Fruit fly (Drosophila melanogaster) whole organism: Measurements from ENCODE around the gene CG32986.

Experiments
- CG8478 ChIP-seq: fragments of >200 bp; optimal IDR thresholded peaks from 2 replicates; lab custom pipeline; 2018; ENCODE audit warnings: inconsistent platforms
- Dll ChIP-seq: fragments of >200 bp; optimal IDR thresholded peaks from 2 replicates; lab custom pipeline; 2017
- EcR ChIP-seq, 2 experiments: fragments of >200 bp; optimal IDR thresholded peaks; 2 replicates each; lab custom pipeline; 2017; ENCODE audit warnings: missing biosample characterization in 2 of 2, missing genetic modification characterization in 2 of 2, missing genetic modification reagents in 2 of 2
- psq ChIP-seq: fragments of >200 bp; optimal IDR thresholded peaks from 2 replicates; lab custom pipeline; 2017
- usp ChIP-seq: fragments of >200 bp; optimal IDR thresholded peaks from 2 replicates; lab custom pipeline; 2017; ENCODE audit warnings: missing biosample characterization, missing genetic modification characterization, mixed read lengths

dm6 chr2L:8849170-8849569, 13.4 kb upstream of the CG32986 start:
- TF ChIP-seq psq = no peak
- TF ChIP-seq Dll (lab: Kevin White, UChicago) = no peak
- TF ChIP-seq CG8478 = no peak
- no peak for TF ChIP-seq usp (GFP tag; lab: Kevin White, UChicago)
- no peak for TF ChIP-seq EcR (GFP tag; optimal IDR thresholded peaks at IDR 0.05; lab: Kevin White, UChicago)
